Fruit fly (Drosophila melanogaster) whole organism, embryonic: ENCODE data around the gene CG31808.

Source experiments
- Atf-2 ChIP-seq: fragments of 200-800 bp; sonication (Bioruptor generic); optimal IDR thresholded peaks from 2 replicates; lab custom pipeline; 2016; ENCODE audit warnings: missing biosample characterization, missing genetic modification characterization
- BtbVII ChIP-seq: fragments of 200-800 bp; sonication (Bioruptor generic); optimal IDR thresholded peaks from 3 replicates; lab custom pipeline; 2017; ENCODE audit warnings: missing biosample characterization, mild to moderate bottlenecking, missing genetic modification characterization
- CG10147 ChIP-seq: fragments of 200-800 bp; sonication (Bioruptor generic); optimal IDR thresholded peaks from 2 replicates; lab custom pipeline; 2019; ENCODE audit warnings: missing biosample characterization, mild to moderate bottlenecking, missing genetic modification characterization, moderate library complexity
- CG10366 ChIP-seq: fragments of 200-800 bp; sonication (Bioruptor generic); IDR thresholded peaks from 2 replicates; pipeline ENCODE4 v1.3.6; 2022; ENCODE audit warnings: missing biosample characterization, missing genetic modification characterization
- CG11696 ChIP-seq: fragments of 200-800 bp; sonication (Bioruptor generic); IDR thresholded peaks from 2 replicates; pipeline ENCODE4 v1.3.6; 2022; ENCODE audit warnings: missing biosample characterization, missing genetic modification characterization
- CG12104 ChIP-seq: fragments of 200-800 bp; sonication (Bioruptor generic); optimal IDR thresholded peaks from 3 replicates; lab custom pipeline; 2016; ENCODE audit warnings: missing biosample characterization, missing genetic modification characterization
- CG12744 ChIP-seq: fragments of 200-800 bp; sonication (Bioruptor generic); optimal IDR thresholded peaks from 2 replicates; lab custom pipeline; 2016; ENCODE audit warnings: missing biosample characterization, missing genetic modification characterization
- CG12942 ChIP-seq: fragments of 200-800 bp; sonication (Bioruptor generic); optimal IDR thresholded peaks from 3 replicates; lab custom pipeline; 2016; ENCODE audit warnings: missing biosample characterization, missing genetic modification characterization
- CG13624 ChIP-seq: fragments of 200-800 bp; sonication (Bioruptor generic); optimal IDR thresholded peaks from 2 replicates; lab custom pipeline; 2016; ENCODE audit warnings: missing biosample characterization, missing genetic modification characterization
- CG14441 ChIP-seq: fragments of 200-800 bp; sonication (Bioruptor generic); IDR thresholded peaks from 2 replicates; pipeline ENCODE4 v1.3.6; 2022; ENCODE audit warnings: missing biosample characterization, missing genetic modification characterization
- CG15696 ChIP-seq: fragments of 200-800 bp; sonication (Bioruptor generic); optimal IDR thresholded peaks from 2 replicates; lab custom pipeline; 2019; ENCODE audit warnings: missing biosample characterization, mild to moderate bottlenecking, missing genetic modification characterization, moderate library complexity
- CG1602 ChIP-seq: fragments of 200-800 bp; sonication (Bioruptor generic); optimal IDR thresholded peaks from 3 replicates; lab custom pipeline; 2016; ENCODE audit warnings: missing biosample characterization, missing genetic modification characterization
- CG17829 ChIP-seq: fragments of 200-800 bp; optimal IDR thresholded peaks from 2 replicates; lab custom pipeline; 2019; ENCODE audit warnings: missing biosample characterization, mild to moderate bottlenecking, missing genetic modification characterization, moderate library complexity
- CG2120 ChIP-seq: fragments of 200-800 bp; sonication (Bioruptor generic); optimal IDR thresholded peaks from 3 replicates; lab custom pipeline; 2016; ENCODE audit warnings: missing biosample characterization, missing genetic modification characterization
- CG33557 ChIP-seq: fragments of 200-800 bp; sonication (Bioruptor generic); optimal IDR thresholded peaks from 2 replicates; lab custom pipeline; 2019; ENCODE audit warnings: missing biosample characterization, mild to moderate bottlenecking, missing genetic modification characterization, moderate library complexity
- CG3407 ChIP-seq: fragments of 200-800 bp; sonication (Bioruptor generic); optimal IDR thresholded peaks from 2 replicates; lab custom pipeline; 2018; ENCODE audit warnings: missing biosample characterization, mild to moderate bottlenecking, missing genetic modification characterization
- CG4360 ChIP-seq: fragments of 200-800 bp; sonication (Bioruptor generic); IDR thresholded peaks from 2 replicates; pipeline ENCODE4 v1.3.6; 2022; ENCODE audit warnings: missing biosample characterization, missing genetic modification characterization
- CG4854 ChIP-seq: fragments of 200-800 bp; sonication (Bioruptor generic); optimal IDR thresholded peaks from 2 replicates; lab custom pipeline; 2016; ENCODE audit warnings: missing biosample characterization, missing genetic modification characterization, inconsistent platforms
- CG6272 ChIP-seq: fragments of 200-800 bp; sonication (Bioruptor generic); IDR thresholded peaks from 2 replicates; pipeline ENCODE4 v1.3.6; 2022; ENCODE audit warnings: missing biosample characterization, missing genetic modification characterization
- CG6654 ChIP-seq: fragments of 200-800 bp; sonication (Bioruptor generic); optimal IDR thresholded peaks from 2 replicates; lab custom pipeline; 2017; ENCODE audit warnings: missing biosample characterization, mild to moderate bottlenecking, missing genetic modification characterization
- CG7357 ChIP-seq: fragments of 200-800 bp; sonication (Bioruptor generic); IDR thresholded peaks from 3 replicates; pipeline ENCODE4 v1.3.6; 2022; ENCODE audit warnings: missing biosample characterization, missing genetic modification characterization
- CG8359 ChIP-seq: fragments of 200-800 bp; sonication (Bioruptor generic); optimal IDR thresholded peaks from 2 replicates; lab custom pipeline; 2017; ENCODE audit warnings: missing biosample characterization, mild to moderate bottlenecking, missing genetic modification characterization, borderline replicate concordance
- CG9215 ChIP-seq: fragments of 200-800 bp; sonication (Bioruptor generic); IDR thresholded peaks from 2 replicates; pipeline ENCODE4 v1.3.6; 2022; ENCODE audit warnings: missing biosample characterization, missing genetic modification characterization
- D19A ChIP-seq: fragments of 200-800 bp; optimal IDR thresholded peaks from 3 replicates; lab custom pipeline; 2019; ENCODE audit warnings: missing biosample characterization, mild to moderate bottlenecking, missing genetic modification characterization, moderate library complexity
- H15 ChIP-seq: fragments of 200-800 bp; sonication (Bioruptor generic); IDR thresholded peaks from 3 replicates; pipeline ENCODE4 v1.3.6; 2022; ENCODE audit warnings: missing biosample characterization, missing genetic modification characterization
- HHEX ChIP-seq: fragments of 200-800 bp; sonication (Bioruptor generic); optimal IDR thresholded peaks from 3 replicates; lab custom pipeline; 2017; ENCODE audit warnings: missing biosample characterization, mild to moderate bottlenecking, missing genetic modification characterization, missing genetic modification reagents
- HmgD ChIP-seq: fragments of 200-800 bp; sonication (Bioruptor generic); optimal IDR thresholded peaks from 3 replicates; lab custom pipeline; 2016; ENCODE audit warnings: missing biosample characterization, missing genetic modification characterization
- HmgZ ChIP-seq: fragments of 200-800 bp; sonication (Bioruptor generic); optimal IDR thresholded peaks from 2 replicates; lab custom pipeline; 2018; ENCODE audit warnings: missing biosample characterization, mild to moderate bottlenecking, missing genetic modification characterization
- Mad ChIP-seq: fragments of 200-800 bp; sonication (Bioruptor generic); optimal IDR thresholded peaks from 2 replicates; lab custom pipeline; 2016; ENCODE audit warnings: missing biosample characterization, missing genetic modification characterization
- PHDP ChIP-seq: fragments of 200-800 bp; sonication (Bioruptor generic); optimal IDR thresholded peaks from 3 replicates; lab custom pipeline; 2018; ENCODE audit warnings: missing biosample characterization, mild to moderate bottlenecking, missing genetic modification characterization, moderate library complexity
- Sox100B ChIP-seq: fragments of 200-800 bp; sonication (Bioruptor generic); optimal IDR thresholded peaks from 3 replicates; lab custom pipeline; 2018; ENCODE audit warnings: missing biosample characterization, mild to moderate bottlenecking, missing genetic modification characterization
- Sry-δ ChIP-seq: fragments of 200-800 bp; sonication (Bioruptor generic); optimal IDR thresholded peaks from 2 replicates; lab custom pipeline; 2016; ENCODE audit warnings: missing biosample characterization, missing genetic modification characterization
- Vsx1 ChIP-seq: fragments of 200-800 bp; sonication (Bioruptor generic); optimal IDR thresholded peaks from 2 replicates; lab custom pipeline; 2017; ENCODE audit warnings: missing biosample characterization, mild to moderate bottlenecking, missing genetic modification characterization, missing genetic modification reagents
- aop ChIP-seq: fragments of 200-800 bp; sonication (Bioruptor generic); IDR thresholded peaks from 2 replicates; pipeline ENCODE4 v1.3.6; 2022; ENCODE audit warnings: missing biosample characterization, missing genetic modification characterization
- bigmax ChIP-seq: fragments of 200-800 bp; sonication (Bioruptor generic); optimal IDR thresholded peaks from 2 replicates; lab custom pipeline; 2018; ENCODE audit warnings: missing biosample characterization, mild to moderate bottlenecking, missing genetic modification characterization
- chif ChIP-seq, 2 experiments: fragments of 200-800 bp; sonication (Bioruptor generic); optimal IDR thresholded peaks; 3 replicates each; lab custom pipeline; 2016; ENCODE audit warnings: missing biosample characterization in 2 of 2, missing genetic modification characterization in 2 of 2
- chn ChIP-seq: fragments of 200-800 bp; sonication (Bioruptor generic); optimal IDR thresholded peaks from 2 replicates; lab custom pipeline; 2016; ENCODE audit warnings: missing biosample characterization, missing genetic modification characterization
- crp ChIP-seq, 2 experiments: fragments of 200-800 bp; sonication (Bioruptor generic); optimal IDR thresholded peaks; 2 replicates in 1 of 2; 3 replicates in 1 of 2; lab custom pipeline; 2017; ENCODE audit warnings: missing biosample characterization in 2 of 2, missing genetic modification characterization in 2 of 2, mild to moderate bottlenecking in 1 of 2, moderate library complexity in 1 of 2
- fu2 ChIP-seq: fragments of 200-800 bp; sonication (Bioruptor generic); optimal IDR thresholded peaks from 2 replicates; lab custom pipeline; 2016; ENCODE audit warnings: missing biosample characterization, missing genetic modification characterization
- grn ChIP-seq: fragments of 200-800 bp; sonication (Bioruptor generic); optimal IDR thresholded peaks from 3 replicates; lab custom pipeline; 2017; ENCODE audit warnings: missing biosample characterization, missing genetic modification characterization
- insv ChIP-seq, 2 experiments: fragments of 200-800 bp; sonication (Bioruptor generic); optimal IDR thresholded peaks; 3 replicates each; lab custom pipeline; 2016 to 2018; ENCODE audit warnings: missing biosample characterization in 2 of 2, missing genetic modification characterization in 2 of 2
- inv ChIP-seq: fragments of 200-800 bp; sonication (Bioruptor generic); IDR thresholded peaks from 2 replicates; pipeline ENCODE4 v1.3.6; 2022; ENCODE audit warnings: missing biosample characterization, missing genetic modification characterization; ENCODE audit not compliant: partially characterized antibody
- jing ChIP-seq: fragments of 200-800 bp; sonication (Bioruptor generic); optimal IDR thresholded peaks from 2 replicates; lab custom pipeline; 2018; ENCODE audit warnings: missing biosample characterization, mild to moderate bottlenecking, missing genetic modification characterization
- kni ChIP-seq: fragments of 200-800 bp; sonication (Bioruptor generic); optimal IDR thresholded peaks from 3 replicates; lab custom pipeline; 2017; ENCODE audit warnings: mild to moderate bottlenecking, missing biosample characterization, missing genetic modification reagents, missing genetic modification characterization
- maf-S ChIP-seq: fragments of 200-800 bp; sonication (Bioruptor generic); optimal IDR thresholded peaks from 2 replicates; lab custom pipeline; 2016; ENCODE audit warnings: missing biosample characterization, missing genetic modification characterization
- phol ChIP-seq: fragments of 200-800 bp; sonication (Bioruptor generic); optimal IDR thresholded peaks from 3 replicates; lab custom pipeline; 2018; ENCODE audit warnings: missing biosample characterization, mild to moderate bottlenecking, missing genetic modification characterization, moderate library complexity
- ro ChIP-seq: fragments of 200-800 bp; sonication (Bioruptor generic); IDR thresholded peaks from 2 replicates; pipeline ENCODE4 v1.3.6; 2022; ENCODE audit warnings: missing biosample characterization, missing genetic modification characterization
- stwl ChIP-seq: fragments of 200-800 bp; sonication (Bioruptor generic); optimal IDR thresholded peaks from 3 replicates; lab custom pipeline; 2018; ENCODE audit warnings: missing biosample characterization, mild to moderate bottlenecking, missing genetic modification characterization, moderate library complexity
- usp ChIP-seq: fragments of >200 bp; optimal IDR thresholded peaks from 2 replicates; lab custom pipeline; 2017; ENCODE audit warnings: missing biosample characterization, missing genetic modification characterization

Gene CG31808

dm6 chr2L:16715841-16716701 lies at the start of gene CG31808, which contains the start of gene Cyt-c-d:
Gene CG31808 (minus strand): TSS chr2L:16716195.
Gene Cyt-c-d (plus strand): TSS chr2L:16715891.
- TF ChIP-seq ro (GFP tag; lab: Robert Waterston, UW) (peak; percentile 92), HmgZ (peak; percentile 97), stwl (tag; lab: Kevin White, UChicago) (peak; percentile 47), grn (GFP tag; lab: Kevin White, UChicago) (peak; percentile 76), HmgD (GFP tag; lab: Kevin White, UChicago) (peak; percentile 57), Sry-δ (GFP tag; lab: Kevin White, UChicago) (peak; percentile 49), Sox100B (GFP tag; lab: Kevin White, UChicago) (peak; percentile 96), kni (peak; percentile 85), CG12942 (GFP tag; lab: Kevin White, UChicago) (peak; percentile 95), inv (GFP tag; lab: Robert Waterston, UW) (no peak), insv (GFP tag; optimal IDR thresholded peaks at IDR 0.05; lab: Kevin White, UChicago) (peak in 1 of 2 experiments; percentile 59), phol (peak; percentile 97), CG3407 (GFP tag; lab: Kevin White, UChicago) (peak; percentile 96), Atf-2 (GFP tag; lab: Kevin White, UChicago) (peak; percentile 90), CG9215 (GFP tag; lab: Robert Waterston, UW) (peak; percentile 87), CG12104 (GFP tag; lab: Kevin White, UChicago) (peak; percentile 95), CG15696 (peak; percentile 77), CG6272 (peak; percentile 96), aop (GFP tag; lab: Robert Waterston, UW) (peak; percentile 90), Vsx1 (peak; percentile 98), CG10366 (GFP tag; lab: Robert Waterston, UW) (peak; percentile 98), CG10147 (peak; percentile 85), chn (GFP tag; lab: Kevin White, UChicago) (peak; percentile 96), H15 (GFP tag; lab: Robert Waterston, UW) (peak; percentile 98), Mad (peak; percentile 94), CG1602 (GFP tag; lab: Kevin White, UChicago) (peak; percentile 96), CG12744 (GFP tag; lab: Kevin White, UChicago) (peak; percentile 91), CG6654 (GFP tag; lab: Kevin White, UChicago) (peak; percentile 88), usp (no peak), CG7357 (GFP tag; lab: Robert Waterston, UW) (peak; percentile 91), CG8359 (peak; percentile 92), BtbVII (GFP tag; lab: Kevin White, UChicago) (peak; percentile 95), PHDP (tag; lab: Kevin White, UChicago) (peak; percentile 98), CG17829 (tag; lab: Kevin White, UChicago) (peak; percentile 98), HHEX (GFP tag; lab: Kevin White, UChicago) (peak; percentile 94), CG11696 (GFP tag; lab: Robert Waterston, UW) (peak; percentile 87), bigmax (GFP tag; lab: Kevin White, UChicago) (peak; percentile 48), fu2 (GFP tag; lab: Kevin White, UChicago) (peak; percentile 83), CG33557 (peak; percentile 92), CG2120 (GFP tag; lab: Kevin White, UChicago) (peak; percentile 97), CG4854 (GFP tag; lab: Kevin White, UChicago) (peak; percentile 92), D19A (tag; lab: Kevin White, UChicago) (peak; percentile 94), chif (GFP tag; optimal IDR thresholded peaks at IDR 0.05; lab: Kevin White, UChicago) (peak; percentile 94 to 96), jing (GFP tag; lab: Kevin White, UChicago) (peak; percentile 94), crp (GFP tag; optimal IDR thresholded peaks at IDR 0.05; lab: Kevin White, UChicago) (peak in 1 of 2 experiments; percentile 70), CG4360 (GFP tag; lab: Robert Waterston, UW) (peak; percentile 84), CG14441 (peak; percentile 97), maf-S (GFP tag; lab: Kevin White, UChicago) (peak; percentile 92), CG13624 (GFP tag; lab: Kevin White, UChicago) (peak; percentile 84)
